Worm (Caenorhabditis elegans) whole organism, young adult: ENCODE data around the gene hsp-110.

Experiments used
- K12H6.12 ChIP-seq: fragments of 200-800 bp; sonication (Bioruptor generic); optimal IDR thresholded peaks from 2 replicates; lab custom pipeline; 2018; ENCODE audit warnings: mild to moderate bottlenecking, missing genetic modification characterization, missing compliant biosample characterization
- unc-62 ChIP-seq: fragments of 150-350 bp; optimal IDR thresholded peaks from 2 replicates; lab custom pipeline; 2014; ENCODE audit warnings: missing biosample characterization, missing genetic modification reagents, missing genetic modification characterization
- zfh-2 ChIP-seq: fragments of 200-800 bp; sonication (Bioruptor generic); conservative IDR thresholded peaks from 2 replicates; pipeline ENCODE4 v1.3.6; 2022; ENCODE audit warnings: missing genetic modification reagents, missing genetic modification characterization, missing compliant biosample characterization

DNA sequence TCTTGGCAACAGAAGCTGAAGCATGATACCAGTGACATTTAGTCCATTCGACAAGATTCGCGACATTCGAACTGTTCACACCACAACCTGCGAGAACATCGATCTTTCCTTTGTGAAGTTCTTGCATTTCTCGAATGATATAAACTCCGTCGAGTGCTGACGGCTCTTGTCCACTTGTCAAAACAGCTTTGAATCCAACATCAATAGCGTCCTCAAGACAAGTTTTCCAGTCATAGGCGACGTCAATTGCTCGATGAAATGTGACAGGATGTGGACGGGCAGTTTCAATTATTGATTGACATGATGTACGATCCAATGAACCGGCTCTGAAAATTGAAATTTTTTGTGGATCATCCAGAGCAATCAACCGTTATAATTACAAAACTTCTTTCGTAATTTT lies 44.1 kb downstream of the hsp-110 start:
- no peak for TF ChIP-seq K12H6.12 (tag; lab: Kevin White, UChicago)
- no peak for TF ChIP-seq zfh-2
- TF ChIP-seq unc-62: no peak
